Worm (Caenorhabditis elegans) whole organism, late embryonic: ENCODE measurements around the gene dhs-26.
A peak's percentile ranks its signal among the peaks of the same experiment; 100 is the strongest.

Experiments
- C08G9.2 ChIP-seq: sonication (generic microtip); optimal IDR thresholded peaks from 2 replicates; lab custom pipeline; 2016; ENCODE audit warnings: mild to moderate bottlenecking, missing genetic modification characterization, moderate library complexity, missing compliant biosample characterization
- C38D4.7 ChIP-seq: fragments of 200-800 bp; sonication (Bioruptor generic); optimal IDR thresholded peaks from 2 replicates; lab custom pipeline; 2018; ENCODE audit warnings: mild to moderate bottlenecking, missing genetic modification characterization, moderate library complexity, missing compliant biosample characterization
- F13H6.1 ChIP-seq: sonication (generic microtip); optimal IDR thresholded peaks from 2 replicates; lab custom pipeline; 2016; ENCODE audit warnings: missing genetic modification characterization, missing compliant biosample characterization
- K09A11.1 ChIP-seq: sonication (generic microtip); optimal IDR thresholded peaks from 2 replicates; lab custom pipeline; 2017; ENCODE audit warnings: antibody characterized with exemption, mild to moderate bottlenecking, missing genetic modification characterization, missing compliant biosample characterization; ENCODE audit not compliant: insufficient read depth
- T23F11.4 ChIP-seq: fragments of 200-800 bp; sonication (Bioruptor generic); optimal IDR thresholded peaks from 2 replicates; lab custom pipeline; 2018; ENCODE audit warnings: mild to moderate bottlenecking, missing genetic modification characterization, missing compliant biosample characterization
- Y22D7AL.16 ChIP-seq: sonication (generic microtip); optimal IDR thresholded peaks from 2 replicates; lab custom pipeline; 2016; ENCODE audit warnings: missing genetic modification characterization, missing compliant biosample characterization
- ahr-1 ChIP-seq: sonication (generic microtip); optimal IDR thresholded peaks from 2 replicates; lab custom pipeline; 2016; ENCODE audit warnings: missing genetic modification characterization, missing compliant biosample characterization
- ama-1 ChIP-seq: fragments of 150-350 bp; optimal IDR thresholded peaks from 2 replicates; lab custom pipeline; 2014
- ceh-14 ChIP-seq: sonication (generic microtip); optimal IDR thresholded peaks from 2 replicates; lab custom pipeline; 2016; ENCODE audit warnings: missing genotype, missing genetic modification characterization, missing compliant biosample characterization
- ceh-18 ChIP-seq: sonication (generic microtip); optimal IDR thresholded peaks from 2 replicates; lab custom pipeline; 2016; ENCODE audit warnings: missing genetic modification characterization, missing compliant biosample characterization
- ceh-2 ChIP-seq: sonication (generic microtip); optimal IDR thresholded peaks from 2 replicates; lab custom pipeline; 2016; ENCODE audit warnings: missing genotype, missing genetic modification characterization, missing compliant biosample characterization
- ceh-22 ChIP-seq: sonication (generic microtip); optimal IDR thresholded peaks from 2 replicates; lab custom pipeline; 2017; ENCODE audit warnings: missing biosample characterization, missing genetic modification characterization
- ceh-24 ChIP-seq: sonication (generic microtip); optimal IDR thresholded peaks from 2 replicates; lab custom pipeline; 2016; ENCODE audit warnings: mild to moderate bottlenecking, missing genetic modification characterization, missing compliant biosample characterization
- ceh-30 ChIP-seq: fragments of 150-350 bp; optimal IDR thresholded peaks from 2 replicates; lab custom pipeline; 2014; ENCODE audit warnings: missing biosample characterization, missing genetic modification characterization
- ceh-31 ChIP-seq: sonication (generic microtip); optimal IDR thresholded peaks from 2 replicates; lab custom pipeline; 2016; ENCODE audit warnings: missing genetic modification characterization, missing compliant biosample characterization
- ceh-34 ChIP-seq: sonication (generic microtip); optimal IDR thresholded peaks from 2 replicates; lab custom pipeline; 2016; ENCODE audit warnings: mild to moderate bottlenecking, missing genetic modification characterization, missing compliant biosample characterization
- ceh-9 ChIP-seq: sonication (generic microtip); optimal IDR thresholded peaks from 2 replicates; lab custom pipeline; 2016; ENCODE audit warnings: mild to moderate bottlenecking, missing genetic modification characterization, inconsistent platforms, missing compliant biosample characterization
- dmd-4 ChIP-seq: sonication (generic microtip); optimal IDR thresholded peaks from 2 replicates; lab custom pipeline; 2016; ENCODE audit warnings: borderline replicate concordance, missing genetic modification characterization, missing compliant biosample characterization
- elt-2 ChIP-seq: sonication (generic microtip); optimal IDR thresholded peaks from 2 replicates; lab custom pipeline; 2016; ENCODE audit warnings: missing genetic modification reagents, missing genetic modification characterization, missing compliant biosample characterization
- ets-4 ChIP-seq: sonication (generic microtip); optimal IDR thresholded peaks from 2 replicates; lab custom pipeline; 2016; ENCODE audit warnings: missing genetic modification characterization, missing compliant biosample characterization
- eyg-1 ChIP-seq: sonication (generic microtip); optimal IDR thresholded peaks from 2 replicates; lab custom pipeline; 2016; ENCODE audit warnings: missing genotype, missing genetic modification characterization, missing compliant biosample characterization
- fax-1 ChIP-seq: sonication (generic microtip); optimal IDR thresholded peaks from 2 replicates; lab custom pipeline; 2016; ENCODE audit warnings: missing genotype, missing genetic modification characterization, missing compliant biosample characterization
- fkh-10 ChIP-seq: fragments of 150-350 bp; optimal IDR thresholded peaks from 2 replicates; lab custom pipeline; 2014; ENCODE audit warnings: missing biosample characterization, missing genetic modification reagents, missing genetic modification characterization
- fkh-6 ChIP-seq: sonication (generic microtip); optimal IDR thresholded peaks from 2 replicates; lab custom pipeline; 2016; ENCODE audit warnings: missing genetic modification characterization, missing compliant biosample characterization
- hlh-13 ChIP-seq: fragments of 200-800 bp; sonication (Bioruptor generic); optimal IDR thresholded peaks from 2 replicates; lab custom pipeline; 2018; ENCODE audit warnings: mild to moderate bottlenecking, missing genetic modification characterization, missing compliant biosample characterization
- hlh-30 ChIP-seq: sonication (generic microtip); optimal IDR thresholded peaks from 2 replicates; lab custom pipeline; 2017; ENCODE audit warnings: antibody characterized with exemption, missing genetic modification characterization, missing compliant biosample characterization; ENCODE audit not compliant: insufficient read depth
- hlh-6 ChIP-seq: sonication (generic microtip); optimal IDR thresholded peaks from 2 replicates; lab custom pipeline; 2016; ENCODE audit warnings: missing genotype, missing genetic modification characterization, missing compliant biosample characterization
- hlh-8 ChIP-seq: sonication (generic microtip); optimal IDR thresholded peaks from 2 replicates; lab custom pipeline; 2016; ENCODE audit warnings: missing genotype, missing genetic modification characterization, missing compliant biosample characterization
- lim-6 ChIP-seq: sonication (generic microtip); optimal IDR thresholded peaks from 2 replicates; lab custom pipeline; 2016; ENCODE audit warnings: missing genetic modification characterization, missing compliant biosample characterization
- lin-11 ChIP-seq: fragments of 200-800 bp; sonication (Bioruptor generic); optimal IDR thresholded peaks from 2 replicates; lab custom pipeline; 2018; ENCODE audit warnings: mild to moderate bottlenecking, missing genetic modification characterization, missing compliant biosample characterization
- madf-2 ChIP-seq: sonication (generic microtip); optimal IDR thresholded peaks from 2 replicates; lab custom pipeline; 2017; ENCODE audit warnings: missing genetic modification characterization, missing compliant biosample characterization
- mec-3 ChIP-seq: sonication (generic microtip); optimal IDR thresholded peaks from 2 replicates; lab custom pipeline; 2016; ENCODE audit warnings: borderline replicate concordance, missing genetic modification characterization, missing compliant biosample characterization
- nfya-1 ChIP-seq: sonication (generic microtip); optimal IDR thresholded peaks from 2 replicates; lab custom pipeline; 2017; ENCODE audit warnings: missing genetic modification characterization, mild to moderate bottlenecking, missing compliant biosample characterization, antibody characterized with exemption, moderate library complexity
- nhr-11 ChIP-seq: fragments of 150-350 bp; optimal IDR thresholded peaks from 2 replicates; lab custom pipeline; 2014; ENCODE audit warnings: missing biosample characterization, missing genetic modification characterization
- nhr-232 ChIP-seq: sonication (generic microtip); optimal IDR thresholded peaks from 2 replicates; lab custom pipeline; 2016; ENCODE audit warnings: missing genetic modification characterization, missing compliant biosample characterization
- npax-4 ChIP-seq: sonication (generic microtip); optimal IDR thresholded peaks from 2 replicates; lab custom pipeline; 2016; ENCODE audit warnings: missing genetic modification characterization, missing compliant biosample characterization
- odd-2 ChIP-seq: sonication (generic microtip); optimal IDR thresholded peaks from 2 replicates; lab custom pipeline; 2017; ENCODE audit warnings: antibody characterized with exemption, mild to moderate bottlenecking, missing genetic modification characterization, missing compliant biosample characterization
- pat-9 ChIP-seq: fragments of 200-800 bp; sonication (Bioruptor generic); optimal IDR thresholded peaks from 2 replicates; lab custom pipeline; 2018; ENCODE audit warnings: mild to moderate bottlenecking, missing genetic modification characterization, moderate library complexity, missing compliant biosample characterization
- pax-1 ChIP-seq: fragments of 150-350 bp; optimal IDR thresholded peaks from 2 replicates; lab custom pipeline; 2014; ENCODE audit warnings: missing biosample characterization, missing genetic modification characterization
- pha-4 ChIP-seq: fragments of 150-350 bp; optimal IDR thresholded peaks from 2 replicates; lab custom pipeline; 2018; ENCODE audit warnings: missing biosample characterization, missing genetic modification reagents, missing genetic modification characterization
- pqm-1 ChIP-seq: sonication (generic microtip); optimal IDR thresholded peaks from 2 replicates; lab custom pipeline; 2016; ENCODE audit warnings: missing genetic modification characterization, missing compliant biosample characterization
- pros-1 ChIP-seq: fragments of 150-350 bp; optimal IDR thresholded peaks from 2 replicates; lab custom pipeline; 2014; ENCODE audit warnings: missing biosample characterization, missing genetic modification reagents, missing genetic modification characterization
- ref-2 ChIP-seq: sonication (generic microtip); optimal IDR thresholded peaks from 2 replicates; lab custom pipeline; 2016; ENCODE audit warnings: missing genetic modification characterization, missing compliant biosample characterization
- rnt-1 ChIP-seq: sonication (generic microtip); optimal IDR thresholded peaks from 2 replicates; lab custom pipeline; 2016; ENCODE audit warnings: missing genetic modification characterization, missing compliant biosample characterization
- sdc-2 ChIP-seq: sonication (generic microtip); optimal IDR thresholded peaks from 2 replicates; lab custom pipeline; 2016; ENCODE audit warnings: missing genotype, missing genetic modification characterization, missing compliant biosample characterization
- sox-2 ChIP-seq: fragments of 200-800 bp; sonication (Bioruptor generic); IDR thresholded peaks from 2 replicates; pipeline ENCODE4 v1.3.6; 2022; ENCODE audit warnings: missing genetic modification reagents, missing genetic modification characterization, missing compliant biosample characterization
- sox-4 ChIP-seq: sonication (generic microtip); optimal IDR thresholded peaks from 2 replicates; lab custom pipeline; 2017; ENCODE audit warnings: mild to moderate bottlenecking, missing genetic modification characterization, inconsistent platforms, missing compliant biosample characterization
- syd-9 ChIP-seq: sonication (generic microtip); optimal IDR thresholded peaks from 2 replicates; lab custom pipeline; 2016; ENCODE audit warnings: mild to moderate bottlenecking, missing genetic modification characterization, moderate library complexity, missing compliant biosample characterization
- tbx-7 ChIP-seq: sonication (generic microtip); optimal IDR thresholded peaks from 2 replicates; lab custom pipeline; 2016; ENCODE audit warnings: missing genotype, missing genetic modification characterization, missing compliant biosample characterization
- ttx-3 ChIP-seq: sonication (generic microtip); optimal IDR thresholded peaks from 2 replicates; lab custom pipeline; 2016; ENCODE audit warnings: missing genetic modification reagents, missing genetic modification characterization, missing compliant biosample characterization
- unc-42 ChIP-seq: sonication (generic microtip); optimal IDR thresholded peaks from 2 replicates; lab custom pipeline; 2016; ENCODE audit warnings: missing genotype, missing genetic modification characterization, missing compliant biosample characterization
- unc-55 ChIP-seq: sonication (generic microtip); optimal IDR thresholded peaks from 2 replicates; lab custom pipeline; 2017; ENCODE audit warnings: missing biosample characterization, missing genetic modification reagents, missing genetic modification characterization
- unc-86 ChIP-seq: sonication (generic microtip); optimal IDR thresholded peaks from 2 replicates; lab custom pipeline; 2016; ENCODE audit warnings: missing genetic modification characterization, missing compliant biosample characterization
- zip-5 ChIP-seq: sonication (generic microtip); optimal IDR thresholded peaks from 2 replicates; lab custom pipeline; 2016; ENCODE audit warnings: missing genetic modification characterization, missing compliant biosample characterization

The dhs-26 gene

DNA sequence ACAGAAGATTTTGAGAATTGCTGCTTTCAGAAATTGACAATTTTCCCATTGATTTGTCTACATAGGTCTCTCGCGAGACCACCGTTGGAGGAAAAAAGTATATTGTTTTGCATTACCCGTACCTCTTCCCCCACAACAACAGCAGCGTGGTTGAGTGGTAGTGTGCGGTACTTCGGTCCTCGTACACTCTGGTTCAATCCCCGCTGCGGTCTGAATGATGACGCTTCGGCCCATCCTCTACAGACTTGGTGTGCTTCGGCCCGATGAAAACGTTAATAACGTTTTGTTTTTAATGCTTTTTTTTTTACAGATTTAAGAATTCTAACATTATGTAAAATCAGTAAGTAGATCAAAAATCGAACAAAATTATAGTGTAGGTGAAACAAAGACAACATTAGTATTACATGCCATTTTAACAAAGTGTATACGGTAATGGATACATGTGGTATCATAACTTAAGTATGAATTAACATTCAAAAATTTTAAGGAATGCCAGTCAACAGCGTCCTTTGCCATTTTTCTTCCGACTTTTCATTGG is 14.3 kb downstream of the dhs-26 start, which contains the start of gene ZK816.3:
Gene ZK816.3, plus strand, starts transcription at position 488 of the 538 bp plus-strand sequence.
- TF ChIP-seq syd-9 (tag; lab: Kevin White, UChicago) (no peak), ceh-9 (tag; lab: Kevin White, UChicago) (no peak), odd-2 (tag; lab: Kevin White, UChicago) (no peak), ttx-3 (tag; lab: Kevin White, UChicago) (peak; percentile 32), npax-4 (no peak), ceh-14 (tag; lab: Kevin White, UChicago) (peak; percentile 4), fkh-10 (no peak), ceh-2 (tag; lab: Kevin White, UChicago) (peak; percentile 28), hlh-13 (GFP tag; lab: Kevin White, UChicago) (no peak), zip-5 (no peak), sdc-2 (tag; lab: Kevin White, UChicago) (peak; percentile 63), unc-86 (tag; lab: Kevin White, UChicago) (peak; percentile 31), eyg-1 (tag; lab: Kevin White, UChicago) (peak; percentile 30), ets-4 (no peak), ceh-31 (tag; lab: Kevin White, UChicago) (peak; percentile 36), mec-3 (tag; lab: Kevin White, UChicago) (no peak), lim-6 (tag; lab: Kevin White, UChicago) (no peak), madf-2 (tag; lab: Kevin White, UChicago) (peak; percentile 32), ceh-24 (no peak), T23F11.4 (GFP tag; lab: Kevin White, UChicago) (no peak), pha-4 (tag; lab: Kevin White, UChicago) (no peak), hlh-8 (peak; percentile 23), C38D4.7 (GFP tag; lab: Kevin White, UChicago) (peak; percentile 35), elt-2 (tag; lab: Kevin White, UChicago) (peak; percentile 78), hlh-6 (peak; percentile 79), sox-4 (tag; lab: Kevin White, UChicago) (peak; percentile 61), lin-11 (tag; lab: Kevin White, UChicago) (peak; percentile 43), unc-42 (tag; lab: Kevin White, UChicago) (no peak), hlh-30 (tag; lab: Kevin White, UChicago) (no peak), ahr-1 (tag; lab: Kevin White, UChicago) (no peak), nhr-11 (tag; lab: Kevin White, UChicago) (no peak), sox-2 (GFP tag; lab: Robert Waterston, UW) (peak; percentile 77), pat-9 (peak; percentile 71), pros-1 (tag; lab: Kevin White, UChicago) (no peak), ceh-22 (tag; lab: Kevin White, UChicago) (no peak), ceh-30 (tag; lab: Kevin White, UChicago) (no peak), tbx-7 (tag; lab: Kevin White, UChicago) (peak; percentile 12), ceh-18 (tag; lab: Kevin White, UChicago) (no peak), unc-55 (GFP tag; lab: Kevin White, UChicago) (no peak), C08G9.2 (tag; lab: Kevin White, UChicago) (peak; percentile 43), Y22D7AL.16 (tag; lab: Kevin White, UChicago) (peak; percentile 37), rnt-1 (tag; lab: Kevin White, UChicago) (peak; percentile 35), fax-1 (tag; lab: Kevin White, UChicago) (peak; percentile 35), ama-1 (lab: Kevin White, UChicago) (no peak), dmd-4 (tag; lab: Kevin White, UChicago) (no peak), ceh-34 (tag; lab: Kevin White, UChicago) (peak; percentile 60), ref-2 (tag; lab: Kevin White, UChicago) (no peak), K09A11.1 (tag; lab: Kevin White, UChicago) (peak; percentile 55), nfya-1 (tag; lab: Kevin White, UChicago) (peak; percentile 22), F13H6.1 (tag; lab: Kevin White, UChicago) (no peak), pqm-1 (tag; lab: Kevin White, UChicago) (no peak), nhr-232 (tag; lab: Kevin White, UChicago) (peak; percentile 74), pax-1 (tag; lab: Kevin White, UChicago) (no peak), fkh-6 (tag; lab: Kevin White, UChicago) (peak; percentile 69)
